Fruit fly (Drosophila melanogaster): ENCODE measurements around the gene Ilk.

Ilk gene

dm6 chr3L:21223268-21223667 lies 6.6 kb downstream of the Ilk start:
- peak; percentile 61; the same call in 1 of the 3 replicates for TF ChIP-seq CG4496 (GFP tag; IDR thresholded peaks at IDR 0.05)
- TF ChIP-seq CG32121 (GFP tag; IDR thresholded peaks at IDR 0.05) = peak; percentile 79
- TF ChIP-seq CG8301 (tag; optimal IDR thresholded peaks at IDR 0.05) = peak; percentile 76
- TF ChIP-seq Pif1A (GFP tag; optimal IDR thresholded peaks at IDR 0.05) = peak; percentile 20
- no peak for TF ChIP-seq Snoo (tag; optimal IDR thresholded peaks at IDR 0.05)
- TF ChIP-seq CG8159 (tag; optimal IDR thresholded peaks at IDR 0.05) = no peak
- peak; percentile 8 for TF ChIP-seq CG9948 (tag; optimal IDR thresholded peaks at IDR 0.05)
- peak; percentile 52; the same call in 1 of the 2 replicates for TF ChIP-seq Ets98B (GFP tag; IDR thresholded peaks at IDR 0.05)
- peak; percentile 76 for TF ChIP-seq CG14655 (GFP tag; optimal IDR thresholded peaks at IDR 0.05)

dm6 chr3L:21224274-21224673 lies 7.6 kb downstream of the Ilk start:
- TF ChIP-seq CG8301 (tag; optimal IDR thresholded peaks at IDR 0.05) (peak; percentile 90), CG17806 (tag; optimal IDR thresholded peaks at IDR 0.05) (no peak), rn (GFP tag; IDR thresholded peaks at IDR 0.05) (peak; percentile 25; the same call in 1 of the 2 replicates), Pif1A (GFP tag; optimal IDR thresholded peaks at IDR 0.05) (peak; percentile 16), Snoo (tag; optimal IDR thresholded peaks at IDR 0.05) (no peak), CG14655 (GFP tag; optimal IDR thresholded peaks at IDR 0.05) (peak; percentile 95)

dm6 chr3L:21224701-21225223 lies 8.1 kb downstream of the Ilk start:
- peak; percentile 6 for TF ChIP-seq CG12605 (GFP tag; IDR thresholded peaks at IDR 0.05)
- TF ChIP-seq CG14655 (GFP tag; optimal IDR thresholded peaks at IDR 0.05) = no peak
- no peak for TF ChIP-seq CG9948 (tag; optimal IDR thresholded peaks at IDR 0.05)
- no peak for TF ChIP-seq CG17806 (tag; optimal IDR thresholded peaks at IDR 0.05)
- peak; percentile 97 for TF ChIP-seq EcR (GFP tag; optimal IDR thresholded peaks at IDR 0.05)
- TF ChIP-seq D1 (tag; optimal IDR thresholded peaks at IDR 0.05) = no peak
- TF ChIP-seq gl (tag; optimal IDR thresholded peaks at IDR 0.05) = no peak
- TF ChIP-seq Pif1B (GFP tag; optimal IDR thresholded peaks at IDR 0.05) = no peak
- no peak for TF ChIP-seq CG34367 (tag; optimal IDR thresholded peaks at IDR 0.05)
- TF ChIP-seq CG10348 (GFP tag; IDR thresholded peaks at IDR 0.05) = no peak
- no peak for TF ChIP-seq CG8159 (tag; optimal IDR thresholded peaks at IDR 0.05)
- TF ChIP-seq CG13204 (GFP tag; optimal IDR thresholded peaks at IDR 0.05) = peak; percentile 93
- peak; percentile 40 for TF ChIP-seq CG32121 (GFP tag; IDR thresholded peaks at IDR 0.05)
- TF ChIP-seq Snoo (tag; optimal IDR thresholded peaks at IDR 0.05) = peak; percentile 35
- TF ChIP-seq CG15710 (tag; optimal IDR thresholded peaks at IDR 0.05) = no peak
- TF ChIP-seq CG4496 (GFP tag; IDR thresholded peaks at IDR 0.05) = peak; percentile 39; the same call in 2 of the 3 replicates
- no peak for TF ChIP-seq rn (GFP tag; IDR thresholded peaks at IDR 0.05)
- no peak for TF ChIP-seq CG8301 (tag; optimal IDR thresholded peaks at IDR 0.05)
- TF ChIP-seq Ets98B (GFP tag; IDR thresholded peaks at IDR 0.05) = peak; percentile 56; the same call in 1 of the 2 replicates
- TF ChIP-seq fd96Ca (GFP tag; IDR thresholded peaks at IDR 0.05) = peak; percentile 70; the same call in 2 of the 3 replicates
- no peak for TF ChIP-seq Pif1A (GFP tag; optimal IDR thresholded peaks at IDR 0.05)

- TF ChIP-seq CG34367 (tag; optimal IDR thresholded peaks at IDR 0.05) (no peak), Pif1B (GFP tag; optimal IDR thresholded peaks at IDR 0.05) (no peak), CG4496 (GFP tag; IDR thresholded peaks at IDR 0.05) (0 out of 3 replicates have a peak, but pooled peaks have one; percentile 8), Snoo (tag; optimal IDR thresholded peaks at IDR 0.05) (no peak), CG17806 (tag; optimal IDR thresholded peaks at IDR 0.05) (no peak), fd96Ca (GFP tag; IDR thresholded peaks at IDR 0.05) (0 out of 3 replicates have a peak, but pooled peaks have one; percentile 18), CG13204 (GFP tag; optimal IDR thresholded peaks at IDR 0.05) (no peak)
These were observed 8.9 kb downstream of the Ilk start for dm6 chr3L:21225642-21226041.

dm6 chr3L:21226309-21226708 lies 9.6 kb downstream of the Ilk start, which contains the start of gene Eip78C:
TSS of gene Eip78C (plus strand) at chr3L:21226609.
- TF ChIP-seq CG4496 (GFP tag; IDR thresholded peaks at IDR 0.05) (no peak), CG8159 (tag; optimal IDR thresholded peaks at IDR 0.05) (no peak), Snoo (tag; optimal IDR thresholded peaks at IDR 0.05) (no peak), CG32121 (GFP tag; IDR thresholded peaks at IDR 0.05) (0 out of 2 replicates have a peak, but pooled peaks have one; percentile 29), Pif1A (GFP tag; optimal IDR thresholded peaks at IDR 0.05) (no peak), CG15710 (tag; optimal IDR thresholded peaks at IDR 0.05) (no peak), CG34367 (tag; optimal IDR thresholded peaks at IDR 0.05) (no peak), Ets98B (GFP tag; IDR thresholded peaks at IDR 0.05) (peak; percentile 41; the same call in 1 of the 2 replicates), Pif1B (GFP tag; optimal IDR thresholded peaks at IDR 0.05) (no peak), gl (tag; optimal IDR thresholded peaks at IDR 0.05) (no peak), CG17806 (tag; optimal IDR thresholded peaks at IDR 0.05) (no peak), CG8301 (tag; optimal IDR thresholded peaks at IDR 0.05) (no peak), CG10348 (GFP tag; IDR thresholded peaks at IDR 0.05) (no peak), CG13204 (GFP tag; optimal IDR thresholded peaks at IDR 0.05) (no peak), EcR (GFP tag; optimal IDR thresholded peaks at IDR 0.05) (no peak), CG14655 (GFP tag; optimal IDR thresholded peaks at IDR 0.05) (peak; percentile 6), CG12605 (GFP tag; IDR thresholded peaks at IDR 0.05) (no peak), D1 (tag; optimal IDR thresholded peaks at IDR 0.05) (no peak), CG9948 (tag; optimal IDR thresholded peaks at IDR 0.05) (no peak), rn (GFP tag; IDR thresholded peaks at IDR 0.05) (no peak), fd96Ca (GFP tag; IDR thresholded peaks at IDR 0.05) (peak; percentile 50; the same call in 1 of the 3 replicates)

- peak; percentile 39 for TF ChIP-seq Pif1A (GFP tag; optimal IDR thresholded peaks at IDR 0.05)
- TF ChIP-seq CG8301 (tag; optimal IDR thresholded peaks at IDR 0.05) = peak; percentile 71
- peak; percentile 82; the same call in 2 of the 3 replicates for TF ChIP-seq fd96Ca (GFP tag; IDR thresholded peaks at IDR 0.05)
- TF ChIP-seq Snoo (tag; optimal IDR thresholded peaks at IDR 0.05) = no peak
- TF ChIP-seq CG9948 (tag; optimal IDR thresholded peaks at IDR 0.05) = no peak
- TF ChIP-seq CG15710 (tag; optimal IDR thresholded peaks at IDR 0.05) = no peak
- peak; percentile 41; the same call in 1 of the 2 replicates for TF ChIP-seq CG12605 (GFP tag; IDR thresholded peaks at IDR 0.05)
- TF ChIP-seq D1 (tag; optimal IDR thresholded peaks at IDR 0.05) = no peak
- peak; percentile 38; the same call in 1 of the 2 replicates for TF ChIP-seq rn (GFP tag; IDR thresholded peaks at IDR 0.05)
- TF ChIP-seq Ets98B (GFP tag; IDR thresholded peaks at IDR 0.05) = peak; percentile 75
- no peak for TF ChIP-seq CG17806 (tag; optimal IDR thresholded peaks at IDR 0.05)
- TF ChIP-seq EcR (GFP tag; optimal IDR thresholded peaks at IDR 0.05) = no peak
- no peak for TF ChIP-seq CG34367 (tag; optimal IDR thresholded peaks at IDR 0.05)
- TF ChIP-seq Pif1B (GFP tag; optimal IDR thresholded peaks at IDR 0.05) = peak; percentile 20
- TF ChIP-seq gl (tag; optimal IDR thresholded peaks at IDR 0.05) = no peak
- no peak for TF ChIP-seq CG13204 (GFP tag; optimal IDR thresholded peaks at IDR 0.05)
- TF ChIP-seq CG8159 (tag; optimal IDR thresholded peaks at IDR 0.05) = no peak
- TF ChIP-seq CG4496 (GFP tag; IDR thresholded peaks at IDR 0.05) = peak; percentile 78
- peak; percentile 72 for TF ChIP-seq CG32121 (GFP tag; IDR thresholded peaks at IDR 0.05)
- peak; percentile 77 for TF ChIP-seq CG14655 (GFP tag; optimal IDR thresholded peaks at IDR 0.05)
- TF ChIP-seq CG10348 (GFP tag; IDR thresholded peaks at IDR 0.05) = no peak; the same call in 1 of the 2 replicates
These were observed 13.1 kb downstream of the Ilk start for dm6 chr3L:21229764-21230163.

All from whole organism, pupa.